Worm (Caenorhabditis elegans) whole organism, L4 larva: ENCODE measurements around the gene K03H6.4.

Source experiments
- aha-1 ChIP-seq: fragments of 150-350 bp; peaks from one replicate; lab custom pipeline; 2014; ENCODE audit warnings: missing biosample characterization, missing genetic modification characterization
- attf-4 ChIP-seq: sonication (generic microtip); optimal IDR thresholded peaks from 3 replicates; lab custom pipeline; 2017; ENCODE audit warnings: missing biosample characterization, missing genetic modification characterization
- duxl-1 ChIP-seq: sonication (generic microtip); optimal IDR thresholded peaks from 2 replicates; lab custom pipeline; 2016; ENCODE audit warnings: mild to moderate bottlenecking, missing genetic modification characterization, moderate library complexity, missing compliant biosample characterization; ENCODE audit not compliant: poor library complexity
- lim-7 ChIP-seq: fragments of 200-800 bp; sonication (Bioruptor generic); IDR thresholded peaks from 2 replicates; pipeline ENCODE4 v1.3.6; 2022; ENCODE audit warnings: missing genetic modification characterization, missing compliant biosample characterization
- nhr-11 ChIP-seq: fragments of 150-350 bp; optimal IDR thresholded peaks from 2 replicates; lab custom pipeline; 2014; ENCODE audit warnings: missing biosample characterization, missing genetic modification characterization
- nhr-237 ChIP-seq: sonication (generic microtip); optimal IDR thresholded peaks from 2 replicates; lab custom pipeline; 2017; ENCODE audit warnings: missing biosample characterization, missing genetic modification characterization
- pha-4 ChIP-seq, 2 experiments: fragments of 150-350 bp in 1 of 2; fragments of 200-800 bp in 1 of 2; sonication (Bioruptor generic) in 1 of 2; IDR thresholded peaks in 1 of 2; optimal IDR thresholded peaks in 1 of 2; 2 replicates each; pipeline versions ENCODE4 v1.3.6 to Lab custom; 2014 to 2022; ENCODE audit warnings: missing genetic modification characterization in 2 of 2, missing genetic modification reagents in 2 of 2, missing biosample characterization in 1 of 2, missing compliant biosample characterization in 1 of 2
- saeg-2 ChIP-seq: fragments of 200-800 bp; sonication (Bioruptor generic); IDR thresholded peaks from 2 replicates; pipeline ENCODE4 v1.3.6; 2022; ENCODE audit warnings: missing genetic modification reagents, missing genetic modification characterization, missing compliant biosample characterization
- set-16 ChIP-seq: fragments of 200-800 bp; sonication (Bioruptor generic); IDR thresholded peaks from 2 replicates; pipeline ENCODE4 v1.3.6; 2022; ENCODE audit warnings: missing genetic modification reagents, missing genetic modification characterization, missing compliant biosample characterization
- unc-62 ChIP-seq, 3 experiments: fragments of 150-350 bp in 1 of 3; sonication (generic microtip); optimal IDR thresholded peaks in 2 of 3; peaks in 1 of 3; 1 replicate in 1 of 3; 2 replicates in 2 of 3; lab custom pipeline; 2014 to 2017; ENCODE audit warnings: missing biosample characterization in 3 of 3, missing genetic modification characterization in 3 of 3, missing genetic modification reagents in 3 of 3, missing genotype in 1 of 3

- TF ChIP-seq nhr-11 (tag; lab: Kevin White, UChicago) = no peak
- no peak for TF ChIP-seq set-16
- no peak for TF ChIP-seq unc-62 (GFP tag; optimal IDR thresholded peaks at IDR 0.05 in 1 of 2; lab: Kevin White, UChicago)
- TF ChIP-seq unc-62 (tag; optimal IDR thresholded peaks at IDR 0.05; lab: Kevin White, UChicago) = no peak
- TF ChIP-seq lim-7 = no peak
- TF ChIP-seq duxl-1 (tag; lab: Kevin White, UChicago) = no peak
- no peak for TF ChIP-seq nhr-237
- TF ChIP-seq pha-4 (GFP tag; IDR thresholded peaks at IDR 0.05; lab: Robert Waterston, UW) = no peak
- no peak for TF ChIP-seq pha-4 (tag; optimal IDR thresholded peaks at IDR 0.05; lab: Kevin White, UChicago)
- TF ChIP-seq saeg-2 (GFP tag; lab: Robert Waterston, UW) = no peak
- no peak for TF ChIP-seq attf-4 (tag; lab: Kevin White, UChicago)
- TF ChIP-seq aha-1 (tag; lab: Kevin White, UChicago) = no peak
Measured at ce11 chrIV:1478649-1479048, 42.5 kb downstream of the K03H6.4 start.
